Worm (Caenorhabditis elegans) whole organism, young adult: ENCODE results near the gene ZK470.4.

ENCODE experiments used
- B0336.3 ChIP-seq: fragments of 200-800 bp; sonication (Bioruptor generic); IDR thresholded peaks from 2 replicates; pipeline ENCODE4 v1.3.6; 2022; ENCODE audit warnings: missing genetic modification characterization, missing compliant biosample characterization
- C06A6.2 ChIP-seq: fragments of 200-800 bp; sonication (Bioruptor generic); conservative IDR thresholded peaks from 2 replicates; pipeline ENCODE4 v1.3.6; 2022; ENCODE audit warnings: missing genetic modification characterization, missing compliant biosample characterization
- C17E4.6 ChIP-seq: fragments of 200-800 bp; sonication (Bioruptor generic); IDR thresholded peaks from 2 replicates; pipeline ENCODE4 v1.3.6; 2022; ENCODE audit warnings: missing genetic modification reagents, missing genetic modification characterization, missing compliant biosample characterization
- D2030.7 ChIP-seq: fragments of 200-800 bp; sonication (Bioruptor generic); IDR thresholded peaks from 2 replicates; pipeline ENCODE4 v1.3.6; 2022; ENCODE audit warnings: missing genetic modification reagents, missing genetic modification characterization, missing compliant biosample characterization
- F23B12.7 ChIP-seq: sonication (generic microtip); optimal IDR thresholded peaks from 2 replicates; lab custom pipeline; 2017; ENCODE audit warnings: missing genetic modification characterization, mild to moderate bottlenecking, missing compliant biosample characterization, antibody characterized with exemption, moderate library complexity; ENCODE audit not compliant: insufficient read depth
- T26A5.8 ChIP-seq: sonication (generic microtip); optimal IDR thresholded peaks from 2 replicates; lab custom pipeline; 2016; ENCODE audit warnings: missing genetic modification characterization, missing compliant biosample characterization
- Y95B8A.8 ChIP-seq: fragments of 200-800 bp; sonication (Bioruptor generic); IDR thresholded peaks from 2 replicates; pipeline ENCODE4 v1.3.6; 2022; ENCODE audit warnings: missing genetic modification reagents, missing genetic modification characterization, missing compliant biosample characterization
- ama-1 ChIP-seq, 3 experiments: fragments of 150-350 bp in 1 of 3; sonication (generic microtip) in 2 of 3; optimal IDR thresholded peaks; 2 replicates each; lab custom pipeline; 2014 to 2018; ENCODE audit warnings: missing biosample characterization in 2 of 3, missing genetic modification characterization in 2 of 3, missing genetic modification reagents in 2 of 3
- atf-7 ChIP-seq: sonication (generic microtip); optimal IDR thresholded peaks from 2 replicates; lab custom pipeline; 2017; ENCODE audit warnings: mild to moderate bottlenecking, missing genetic modification characterization, missing compliant biosample characterization
- attf-6 ChIP-seq: fragments of 200-800 bp; sonication (Bioruptor generic); IDR thresholded peaks from 2 replicates; pipeline ENCODE4 v1.3.6; 2022; ENCODE audit warnings: missing genetic modification reagents, missing genetic modification characterization, missing compliant biosample characterization
- bed-2 ChIP-seq: fragments of 200-800 bp; sonication (Bioruptor generic); IDR thresholded peaks from 2 replicates; pipeline ENCODE4 v1.3.6; 2022; ENCODE audit warnings: missing genetic modification reagents, missing genetic modification characterization, missing compliant biosample characterization
- ccch-3 ChIP-seq: fragments of 200-800 bp; sonication (Bioruptor generic); optimal IDR thresholded peaks from 2 replicates; lab custom pipeline; 2018; ENCODE audit warnings: mild to moderate bottlenecking, missing genetic modification characterization, missing compliant biosample characterization
- ceh-40 ChIP-seq: fragments of 200-800 bp; sonication (Bioruptor generic); IDR thresholded peaks from 2 replicates; pipeline ENCODE4 v1.3.6; 2022; ENCODE audit warnings: missing genetic modification characterization, missing compliant biosample characterization
- ceh-91 ChIP-seq: fragments of 200-800 bp; sonication (Bioruptor generic); IDR thresholded peaks from 2 replicates; pipeline ENCODE4 v1.3.6; 2022; ENCODE audit warnings: missing genetic modification reagents, missing genetic modification characterization, missing compliant biosample characterization
- die-1 ChIP-seq: sonication (generic microtip); optimal IDR thresholded peaks from 2 replicates; lab custom pipeline; 2016; ENCODE audit warnings: missing genotype, mild to moderate bottlenecking, missing genetic modification characterization, missing compliant biosample characterization
- dpff-1 ChIP-seq: sonication (generic microtip); optimal IDR thresholded peaks from 2 replicates; lab custom pipeline; 2017; ENCODE audit warnings: mild to moderate bottlenecking, missing genetic modification characterization, missing compliant biosample characterization
- egl-44 ChIP-seq: fragments of 200-800 bp; sonication (Bioruptor generic); IDR thresholded peaks from 2 replicates; pipeline ENCODE4 v1.3.6; 2022; ENCODE audit warnings: missing genetic modification reagents, missing genetic modification characterization, missing compliant biosample characterization
- fkh-3 ChIP-seq: sonication (generic microtip); optimal IDR thresholded peaks from 2 replicates; lab custom pipeline; 2016; ENCODE audit warnings: mild to moderate bottlenecking, missing genetic modification characterization, missing compliant biosample characterization
- him-1 ChIP-seq: sonication (generic microtip); optimal IDR thresholded peaks from 2 replicates; lab custom pipeline; 2016; ENCODE audit warnings: missing genotype, missing genetic modification reagents, missing genetic modification characterization, missing compliant biosample characterization
- hlh-26 ChIP-seq: fragments of 200-800 bp; sonication (Bioruptor generic); conservative IDR thresholded peaks from 2 replicates; pipeline ENCODE4 v1.3.6; 2022; ENCODE audit warnings: missing genetic modification reagents, missing genetic modification characterization, missing compliant biosample characterization
- hrde-1 ChIP-seq: sonication (generic microtip); optimal IDR thresholded peaks from 2 replicates; lab custom pipeline; 2016; ENCODE audit warnings: missing genetic modification characterization, mild to moderate bottlenecking, missing compliant biosample characterization, moderate library complexity, missing genotype, missing genetic modification reagents, borderline replicate concordance
- let-607 ChIP-seq, 2 experiments: fragments of 200-800 bp in 1 of 2; sonication (Bioruptor generic) in 1 of 2; sonication (generic microtip) in 1 of 2; optimal IDR thresholded peaks; 2 replicates each; lab custom pipeline; 2016 to 2018; ENCODE audit warnings: mild to moderate bottlenecking in 2 of 2, missing compliant biosample characterization in 2 of 2, missing genetic modification characterization in 2 of 2, moderate library complexity in 2 of 2, missing genotype in 1 of 2
- lin-26 ChIP-seq: fragments of 200-800 bp; sonication (Bioruptor generic); IDR thresholded peaks from 2 replicates; pipeline ENCODE4 v1.3.6; 2022; ENCODE audit warnings: missing genetic modification reagents, missing genetic modification characterization, missing compliant biosample characterization
- lsy-27 ChIP-seq: sonication (generic microtip); optimal IDR thresholded peaks from 2 replicates; lab custom pipeline; 2017; ENCODE audit warnings: missing genetic modification characterization, mild to moderate bottlenecking, missing compliant biosample characterization, antibody characterized with exemption, missing genotype, borderline replicate concordance; ENCODE audit not compliant: insufficient read depth
- madf-3 ChIP-seq: fragments of 200-800 bp; sonication (Bioruptor generic); IDR thresholded peaks from 2 replicates; pipeline ENCODE4 v1.3.6; 2022; ENCODE audit warnings: missing genetic modification reagents, missing genetic modification characterization, missing compliant biosample characterization
- mcd-1 ChIP-seq: fragments of 200-800 bp; sonication (Bioruptor generic); IDR thresholded peaks from 2 replicates; pipeline ENCODE4 v1.3.6; 2022; ENCODE audit warnings: missing genetic modification reagents, missing genetic modification characterization, missing compliant biosample characterization
- mxl-1 ChIP-seq: sonication (generic microtip); optimal IDR thresholded peaks from 2 replicates; lab custom pipeline; 2016; ENCODE audit warnings: missing genetic modification characterization, missing compliant biosample characterization
- nhr-27 ChIP-seq: fragments of 200-800 bp; sonication (Bioruptor generic); optimal IDR thresholded peaks from 2 replicates; lab custom pipeline; 2018; ENCODE audit warnings: mild to moderate bottlenecking, missing genetic modification characterization, moderate library complexity, missing compliant biosample characterization
- pbrm-1 ChIP-seq: fragments of 200-800 bp; sonication (Bioruptor generic); IDR thresholded peaks from 2 replicates; pipeline ENCODE4 v1.3.6; 2022; ENCODE audit warnings: missing genetic modification reagents, missing genetic modification characterization, missing compliant biosample characterization
- pha-4 ChIP-seq: fragments of 150-350 bp; sonication (generic microtip); optimal IDR thresholded peaks from 2 replicates; lab custom pipeline; 2014; ENCODE audit warnings: missing biosample characterization, missing genetic modification reagents, missing genetic modification characterization
- snpc-1.1 ChIP-seq: sonication (generic microtip); optimal IDR thresholded peaks from 2 replicates; lab custom pipeline; 2017; ENCODE audit warnings: missing genetic modification characterization, mild to moderate bottlenecking, missing compliant biosample characterization, antibody characterized with exemption, moderate library complexity, missing genotype, missing genetic modification reagents; ENCODE audit not compliant: insufficient read depth
- somi-1 ChIP-seq: fragments of 200-800 bp; sonication (Bioruptor generic); optimal IDR thresholded peaks from 2 replicates; lab custom pipeline; 2018; ENCODE audit warnings: mild to moderate bottlenecking, missing genetic modification characterization, missing compliant biosample characterization
- unc-130 ChIP-seq: sonication (generic microtip); optimal IDR thresholded peaks from 2 replicates; lab custom pipeline; 2016; ENCODE audit warnings: missing genetic modification reagents, missing genetic modification characterization, missing compliant biosample characterization
- unc-62 ChIP-seq: fragments of 150-350 bp; optimal IDR thresholded peaks from 2 replicates; lab custom pipeline; 2014; ENCODE audit warnings: missing biosample characterization, missing genetic modification reagents, missing genetic modification characterization
- ztf-18 ChIP-seq: sonication (generic microtip); optimal IDR thresholded peaks from 2 replicates; lab custom pipeline; 2016; ENCODE audit warnings: missing genotype, mild to moderate bottlenecking, missing genetic modification characterization, missing compliant biosample characterization
- ztf-28 ChIP-seq: fragments of 200-800 bp; sonication (Bioruptor generic); IDR thresholded peaks from 2 replicates; pipeline ENCODE4 v1.3.6; 2022; ENCODE audit warnings: missing genetic modification reagents, missing genetic modification characterization, missing compliant biosample characterization

Gene ZK470.4

DNA sequence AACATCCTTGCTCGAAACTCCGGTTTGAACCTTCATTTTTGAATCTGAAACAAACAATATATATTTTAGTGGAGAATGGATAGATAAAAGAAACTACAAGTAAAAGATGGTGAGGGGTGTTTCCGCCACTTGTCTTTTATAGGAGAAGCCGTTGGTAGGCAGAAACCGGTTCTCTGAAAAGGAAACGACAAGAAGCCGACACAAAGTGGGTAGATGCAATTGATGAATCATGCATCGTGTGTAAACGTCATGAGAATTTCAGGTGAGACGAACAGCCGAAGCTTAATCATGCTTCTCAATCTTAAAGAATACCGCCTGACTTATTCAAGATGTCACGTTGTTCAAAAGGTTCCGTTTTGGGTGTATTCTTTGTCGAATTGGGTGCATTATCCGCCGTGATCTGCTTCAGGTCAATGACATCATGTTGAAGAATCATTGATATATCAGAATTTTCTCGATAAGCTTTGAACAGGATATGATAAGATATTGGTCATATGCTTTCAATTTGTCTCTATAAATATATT is 37.4 kb downstream of the ZK470.4 start, which contains the start of gene R02E4.3:
Gene R02E4.3 (minus strand): TSS at position 51 of the 524 bp plus-strand sequence.
- TF ChIP-seq lsy-27 (tag; lab: Kevin White, UChicago) (no peak), atf-7 (tag; lab: Kevin White, UChicago) (no peak), ceh-91 (GFP tag; lab: Robert Waterston, UW) (no peak), Y95B8A.8 (no peak), D2030.7 (no peak), ztf-28 (no peak), dpff-1 (no peak), madf-3 (GFP tag; lab: Robert Waterston, UW) (no peak), egl-44 (GFP tag; lab: Robert Waterston, UW) (no peak), F23B12.7 (tag; lab: Kevin White, UChicago) (no peak), snpc-1.1 (tag; lab: Kevin White, UChicago) (no peak), unc-62 (GFP tag; lab: Kevin White, UChicago) (no peak), unc-130 (GFP tag; lab: Kevin White, UChicago) (no peak), C17E4.6 (no peak), nhr-27 (tag; lab: Kevin White, UChicago) (no peak), attf-6 (GFP tag; lab: Robert Waterston, UW) (no peak), B0336.3 (GFP tag; lab: Robert Waterston, UW) (no peak), mcd-1 (no peak), hrde-1 (tag; lab: Kevin White, UChicago) (no peak), let-607 (tag; optimal IDR thresholded peaks at IDR 0.05; lab: Kevin White, UChicago) (no peak)

DNA sequence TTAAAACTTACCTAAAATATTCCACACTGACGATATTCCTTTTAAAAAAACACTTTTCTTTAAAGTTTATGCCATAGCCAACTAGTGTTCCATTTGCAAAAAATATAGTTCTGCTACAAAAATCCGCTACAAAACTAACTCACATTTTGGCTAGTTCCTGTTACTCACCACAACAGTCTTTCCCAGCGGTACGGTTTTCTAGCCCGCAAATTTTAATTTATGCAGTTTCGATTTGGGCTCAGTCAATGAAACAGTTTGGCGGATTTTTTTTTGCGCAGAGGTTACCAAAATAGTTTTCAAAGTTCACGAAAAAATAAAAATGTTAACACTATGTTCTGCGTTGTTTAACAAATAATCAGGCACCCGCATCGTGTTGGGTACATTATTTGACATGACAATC is 38.4 kb downstream of the ZK470.4 start:
- TF ChIP-seq die-1 (tag; lab: Kevin White, UChicago) (no peak), ama-1 (optimal IDR thresholded peaks at IDR 0.05; lab: Kevin White, UChicago) (no peak), ama-1 (GFP tag; optimal IDR thresholded peaks at IDR 0.05; lab: Kevin White, UChicago) (no peak), somi-1 (GFP tag; lab: Kevin White, UChicago) (no peak), C06A6.2 (GFP tag; lab: Robert Waterston, UW) (no peak), ceh-40 (GFP tag; lab: Robert Waterston, UW) (no peak), T26A5.8 (tag; lab: Kevin White, UChicago) (no peak), hlh-26 (no peak), pha-4 (tag; lab: Kevin White, UChicago) (no peak)

- TF ChIP-seq pbrm-1 (GFP tag; lab: Robert Waterston, UW), result no peak
- TF ChIP-seq ztf-28, result no peak
- no peak for TF ChIP-seq lin-26
- no peak for TF ChIP-seq ccch-3
- no peak for TF ChIP-seq ztf-18
- TF ChIP-seq mxl-1 (tag; lab: Kevin White, UChicago), result no peak
- no peak for TF ChIP-seq let-607 (tag; optimal IDR thresholded peaks at IDR 0.05; lab: Kevin White, UChicago)
- no peak for TF ChIP-seq bed-2 (GFP tag; lab: Robert Waterston, UW)
- TF ChIP-seq fkh-3 (tag; lab: Kevin White, UChicago), result no peak
- no peak for TF ChIP-seq him-1
- no peak for TF ChIP-seq ceh-91 (GFP tag; lab: Robert Waterston, UW)
These were observed 39.1 kb downstream of the ZK470.4 start, which contains the start of gene clh-4 for ce11 chrX:4100473-4100872. Gene clh-4 (minus strand): TSS chrX:4100573.
